Fruit fly (Drosophila melanogaster): ENCODE data around the gene ifc.

Gene ifc

DNA sequence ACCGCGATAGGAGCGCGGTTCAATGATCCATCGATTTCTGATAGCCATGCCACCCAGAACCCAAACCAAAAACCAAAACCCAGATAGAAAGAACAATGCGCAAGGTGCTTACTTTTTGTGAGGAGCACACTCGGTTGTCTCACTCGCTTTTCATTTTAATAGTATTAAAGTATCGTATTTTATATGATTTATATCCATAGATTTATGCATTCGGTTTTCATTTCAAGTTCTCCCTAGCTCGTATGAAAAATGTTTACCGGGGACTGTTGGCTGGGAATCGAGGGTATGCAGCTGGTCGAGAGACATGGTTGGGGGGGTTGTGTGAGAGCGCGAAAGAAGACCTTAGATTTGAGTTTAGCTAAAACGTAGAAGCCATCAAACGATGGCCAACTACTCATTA lies 14.1 kb upstream of the ifc start (continued):
- TF ChIP-seq Antp (GFP tag; optimal IDR thresholded peaks at IDR 0.05) (no peak), peb (GFP tag; IDR thresholded peaks at IDR 0.05) (0 out of 2 replicates have a peak, but pooled peaks have one; percentile 13), gfzf (GFP tag; optimal IDR thresholded peaks at IDR 0.05) (no peak), wor (GFP tag; IDR thresholded peaks at IDR 0.05) (no peak), emc (GFP tag; optimal IDR thresholded peaks at IDR 0.05) (no peak), her (GFP tag; optimal IDR thresholded peaks at IDR 0.05) (no peak), danr (GFP tag; IDR thresholded peaks at IDR 0.05) (peak; percentile 22; the same call in 1 of the 2 replicates), CG15011 (GFP tag; optimal IDR thresholded peaks at IDR 0.05) (no peak), Xbp1 (GFP tag; optimal IDR thresholded peaks at IDR 0.05) (peak; percentile 53), disco-r (GFP tag; optimal IDR thresholded peaks at IDR 0.05) (no peak), CG10274 (GFP tag; optimal IDR thresholded peaks at IDR 0.05) (no peak), sens-2 (GFP tag; IDR thresholded peaks at IDR 0.05) (no peak; the same call in 1 of the 2 replicates), CG2202 (tag; optimal IDR thresholded peaks at IDR 0.05) (no peak), Bteb2 (GFP tag; optimal IDR thresholded peaks at IDR 0.05) (peak; percentile 12), Gug (GFP tag; IDR thresholded peaks at IDR 0.05) (peak; percentile 34; the same call in 1 of the 4 replicates), ham (GFP tag; IDR thresholded peaks at IDR 0.05) (no peak), CG3847 (GFP tag; IDR thresholded peaks at IDR 0.05) (peak; percentile 40; the same call in 1 of the 2 replicates), CG5953 (GFP tag; IDR thresholded peaks at IDR 0.05) (no peak), gcm2 (GFP tag; optimal IDR thresholded peaks at IDR 0.05) (no peak), CG6272 (GFP tag; IDR thresholded peaks at IDR 0.05) (no peak), Doc2 (GFP tag; IDR thresholded peaks at IDR 0.05) (no peak; the same call in 1 of the 2 replicates), ATbp (GFP tag; optimal IDR thresholded peaks at IDR 0.05) (peak; percentile 27), CG17385 (GFP tag; optimal IDR thresholded peaks at IDR 0.05) (no peak), CG9876 (GFP tag; optimal IDR thresholded peaks at IDR 0.05) (no peak), jigr1 (GFP tag; IDR thresholded peaks at IDR 0.05) (no peak), grau (tag; optimal IDR thresholded peaks at IDR 0.05) (peak; percentile 53), chm (GFP tag; IDR thresholded peaks at IDR 0.05) (peak; percentile 73), CG16815 (GFP tag; optimal IDR thresholded peaks at IDR 0.05) (peak; percentile 9), CG13123 (GFP tag; optimal IDR thresholded peaks at IDR 0.05) (no peak), Optix (GFP tag; IDR thresholded peaks at IDR 0.05) (no peak), CG17912 (GFP tag; optimal IDR thresholded peaks at IDR 0.05) (no peak), vfl (GFP tag; optimal IDR thresholded peaks at IDR 0.05) (no peak), exex (tag; optimal IDR thresholded peaks at IDR 0.05) (no peak), CG6765 (GFP tag; optimal IDR thresholded peaks at IDR 0.05) (no peak), CG4282 (GFP tag; optimal IDR thresholded peaks at IDR 0.05) (no peak), nau (GFP tag; optimal IDR thresholded peaks at IDR 0.05) (no peak), CG2116 (GFP tag; optimal IDR thresholded peaks at IDR 0.05) (peak; percentile 4), Dip3 (GFP tag; optimal IDR thresholded peaks at IDR 0.05) (no peak), Max (GFP tag; optimal IDR thresholded peaks at IDR 0.05) (no peak), cas (GFP tag; IDR thresholded peaks at IDR 0.05) (0 out of 2 replicates have a peak, but pooled peaks have one; percentile 34), BEAF-32 (GFP tag; optimal IDR thresholded peaks at IDR 0.05) (no peak), Awh (GFP tag; IDR thresholded peaks at IDR 0.05) (no peak), fru (optimal IDR thresholded peaks at IDR 0.05) (no peak), CG2199 (GFP tag; IDR thresholded peaks at IDR 0.05) (no peak), CG1233 (GFP tag; optimal IDR thresholded peaks at IDR 0.05) (peak; percentile 9), CG31388 (GFP tag; optimal IDR thresholded peaks at IDR 0.05) (no peak), run (tag; optimal IDR thresholded peaks at IDR 0.05) (no peak), CG11085 (GFP tag; IDR thresholded peaks at IDR 0.05) (peak; percentile 28; the same call in 1 of the 2 replicates), CG32772 (GFP tag; IDR thresholded peaks at IDR 0.05) (no peak), Rfx (GFP tag; IDR thresholded peaks at IDR 0.05) (peak; percentile 81), ken (GFP tag; IDR thresholded peaks at IDR 0.05) (peak; percentile 63; the same call in 1 of the 3 replicates), CG33557 (GFP tag; optimal IDR thresholded peaks at IDR 0.05) (no peak), slou (GFP tag; optimal IDR thresholded peaks at IDR 0.05) (no peak)

Measured in whole organism, embryonic.